Fruit fly (Drosophila melanogaster): ENCODE data around the gene csw.
A peak's percentile ranks its signal among the peaks of the same experiment; 100 is the strongest.

Gene csw

dm6 chrX:2149478-2149877, 55.4 kb downstream of the csw start, which contains the start of gene bcn92 (continued):
- TF ChIP-seq CG2889 (GFP tag; IDR thresholded peaks at IDR 0.05) (no peak), chn (GFP tag; optimal IDR thresholded peaks at IDR 0.05) (peak; percentile 39), CG9876 (GFP tag; optimal IDR thresholded peaks at IDR 0.05) (no peak), CG17568 (GFP tag; optimal IDR thresholded peaks at IDR 0.05) (no peak), z (GFP tag; IDR thresholded peaks at IDR 0.05) (no peak), MESR4 (GFP tag; optimal IDR thresholded peaks at IDR 0.05) (peak; percentile 53), CG17359 (tag; optimal IDR thresholded peaks at IDR 0.05) (peak; percentile 3), slou (GFP tag; optimal IDR thresholded peaks at IDR 0.05) (no peak), HLH4C (GFP tag; IDR thresholded peaks at IDR 0.05; ENCODE audit: partially characterized antibody) (peak; percentile 87), CG12219 (GFP tag; optimal IDR thresholded peaks at IDR 0.05) (no peak), Hsf (GFP tag; optimal IDR thresholded peaks at IDR 0.05) (peak; percentile 62), Med (GFP tag) (peak; percentile 92), fd96Cb (tag; optimal IDR thresholded peaks at IDR 0.05) (no peak), HHEX (GFP tag; optimal IDR thresholded peaks at IDR 0.05) (no peak), Aef1 (GFP tag; IDR thresholded peaks at IDR 0.05) (no peak), CG11695 (GFP tag; IDR thresholded peaks at IDR 0.05) (no peak), CG9609 (GFP tag; optimal IDR thresholded peaks at IDR 0.05) (no peak), unc-4 (GFP tag; IDR thresholded peaks at IDR 0.05; ENCODE audit: partially characterized antibody) (peak; percentile 93), Atf-2 (GFP tag; optimal IDR thresholded peaks at IDR 0.05) (peak; percentile 2), HLH54F (GFP tag; optimal IDR thresholded peaks at IDR 0.05) (peak; percentile 41), CG15073 (GFP tag; optimal IDR thresholded peaks at IDR 0.05) (no peak), Ets65A (GFP tag) (peak; percentile 64), Jarid2 (GFP tag; optimal IDR thresholded peaks at IDR 0.05) (no peak), Lhr (GFP tag; optimal IDR thresholded peaks at IDR 0.05) (no peak)

dm6 chrX:2155868-2156267, 61.8 kb downstream of the csw start:
- TF ChIP-seq CG9817 (tag; optimal IDR thresholded peaks at IDR 0.05) (no peak), bsh (GFP tag; optimal IDR thresholded peaks at IDR 0.05) (peak in 1 of 2 experiments; percentile 7), dmrt99B (tag; optimal IDR thresholded peaks at IDR 0.05) (no peak), CG18262 (tag; optimal IDR thresholded peaks at IDR 0.05) (peak; percentile 3), sc (optimal IDR thresholded peaks at IDR 0.05) (no peak), sc (GFP tag; optimal IDR thresholded peaks at IDR 0.05) (no peak), Sox102F (GFP tag; optimal IDR thresholded peaks at IDR 0.05) (peak; percentile 64), CG32532 (GFP tag; IDR thresholded peaks at IDR 0.05) (no peak), CG10321 (GFP tag; IDR thresholded peaks at IDR 0.05) (peak; percentile 89), otp (GFP tag; IDR thresholded peaks at IDR 0.05) (no peak), tgo (GFP tag; IDR thresholded peaks at IDR 0.05) (no peak), gcm (GFP tag; optimal IDR thresholded peaks at IDR 0.05) (peak; percentile 14), usp (GFP tag; optimal IDR thresholded peaks at IDR 0.05) (no peak), wek (GFP tag; optimal IDR thresholded peaks at IDR 0.05) (peak; percentile 100), emc (GFP tag; optimal IDR thresholded peaks at IDR 0.05) (no peak), CG2712 (tag; optimal IDR thresholded peaks at IDR 0.05) (peak; percentile 30), Med (GFP tag) (peak; percentile 53), YL-1 (GFP tag; optimal IDR thresholded peaks at IDR 0.05) (peak; percentile 32), Doc2 (GFP tag; IDR thresholded peaks at IDR 0.05) (no peak), CG12769 (tag; optimal IDR thresholded peaks at IDR 0.05) (peak; percentile 93), CG31365 (tag; optimal IDR thresholded peaks at IDR 0.05) (peak; percentile 70), CG2129 (GFP tag; IDR thresholded peaks at IDR 0.05; ENCODE audit: partially characterized antibody) (no peak), zf30C (GFP tag; optimal IDR thresholded peaks at IDR 0.05) (peak; percentile 60), CG12071 (GFP tag; optimal IDR thresholded peaks at IDR 0.05) (no peak), CG6254 (GFP tag; optimal IDR thresholded peaks at IDR 0.05) (no peak), E2f1 (GFP tag; IDR thresholded peaks at IDR 0.05) (peak; percentile 87), stwl (tag; optimal IDR thresholded peaks at IDR 0.05) (peak; percentile 20), Ptx1 (GFP tag; IDR thresholded peaks at IDR 0.05) (peak; percentile 39; the same call in 1 of the 2 replicates), CG8924 (tag; optimal IDR thresholded peaks at IDR 0.05) (peak; percentile 5)

Measured in whole organism, embryonic.